Worm (Caenorhabditis elegans) whole organism, late embryonic: ENCODE results near the gene nhr-5.

ENCODE experiments used
- C38D4.7 ChIP-seq: fragments of 200-800 bp; sonication (Bioruptor generic); optimal IDR thresholded peaks from 2 replicates; lab custom pipeline; 2018; ENCODE audit warnings: mild to moderate bottlenecking, missing genetic modification characterization, moderate library complexity, missing compliant biosample characterization
- T23F11.4 ChIP-seq: fragments of 200-800 bp; sonication (Bioruptor generic); optimal IDR thresholded peaks from 2 replicates; lab custom pipeline; 2018; ENCODE audit warnings: mild to moderate bottlenecking, missing genetic modification characterization, missing compliant biosample characterization
- Y22D7AL.16 ChIP-seq: sonication (generic microtip); optimal IDR thresholded peaks from 2 replicates; lab custom pipeline; 2016; ENCODE audit warnings: missing genetic modification characterization, missing compliant biosample characterization
- ceh-14 ChIP-seq: sonication (generic microtip); optimal IDR thresholded peaks from 2 replicates; lab custom pipeline; 2016; ENCODE audit warnings: missing genotype, missing genetic modification characterization, missing compliant biosample characterization
- ceh-19 ChIP-seq: fragments of 200-800 bp; sonication (Bioruptor generic); optimal IDR thresholded peaks from 2 replicates; lab custom pipeline; 2018; ENCODE audit warnings: mild to moderate bottlenecking, missing genetic modification characterization, missing compliant biosample characterization
- ceh-34 ChIP-seq: sonication (generic microtip); optimal IDR thresholded peaks from 2 replicates; lab custom pipeline; 2016; ENCODE audit warnings: mild to moderate bottlenecking, missing genetic modification characterization, missing compliant biosample characterization
- ceh-6 ChIP-seq: fragments of 200-800 bp; sonication (Bioruptor generic); optimal IDR thresholded peaks from 2 replicates; lab custom pipeline; 2018; ENCODE audit warnings: mild to moderate bottlenecking, missing genetic modification characterization, missing compliant biosample characterization
- che-1 ChIP-seq: sonication (generic microtip); optimal IDR thresholded peaks from 2 replicates; lab custom pipeline; 2016; ENCODE audit warnings: mild to moderate bottlenecking, missing genetic modification characterization, missing compliant biosample characterization
- dmd-4 ChIP-seq: sonication (generic microtip); optimal IDR thresholded peaks from 2 replicates; lab custom pipeline; 2016; ENCODE audit warnings: borderline replicate concordance, missing genetic modification characterization, missing compliant biosample characterization
- dve-1 ChIP-seq: sonication (generic microtip); optimal IDR thresholded peaks from 2 replicates; lab custom pipeline; 2017; ENCODE audit warnings: antibody characterized with exemption, mild to moderate bottlenecking, missing genetic modification characterization, missing compliant biosample characterization
- elt-2 ChIP-seq: sonication (generic microtip); optimal IDR thresholded peaks from 2 replicates; lab custom pipeline; 2016; ENCODE audit warnings: missing genetic modification reagents, missing genetic modification characterization, missing compliant biosample characterization
- elt-4 ChIP-seq: sonication (generic microtip); optimal IDR thresholded peaks from 2 replicates; lab custom pipeline; 2016; ENCODE audit warnings: missing genetic modification characterization, missing compliant biosample characterization
- fax-1 ChIP-seq: sonication (generic microtip); optimal IDR thresholded peaks from 2 replicates; lab custom pipeline; 2016; ENCODE audit warnings: missing genotype, missing genetic modification characterization, missing compliant biosample characterization
- fkh-6 ChIP-seq: sonication (generic microtip); optimal IDR thresholded peaks from 2 replicates; lab custom pipeline; 2016; ENCODE audit warnings: missing genetic modification characterization, missing compliant biosample characterization
- hlh-13 ChIP-seq: fragments of 200-800 bp; sonication (Bioruptor generic); optimal IDR thresholded peaks from 2 replicates; lab custom pipeline; 2018; ENCODE audit warnings: mild to moderate bottlenecking, missing genetic modification characterization, missing compliant biosample characterization
- hlh-15 ChIP-seq: sonication (generic microtip); optimal IDR thresholded peaks from 2 replicates; lab custom pipeline; 2016; ENCODE audit warnings: missing genetic modification characterization, missing compliant biosample characterization
- hlh-6 ChIP-seq: sonication (generic microtip); optimal IDR thresholded peaks from 2 replicates; lab custom pipeline; 2016; ENCODE audit warnings: missing genotype, missing genetic modification characterization, missing compliant biosample characterization
- lin-11 ChIP-seq: fragments of 200-800 bp; sonication (Bioruptor generic); optimal IDR thresholded peaks from 2 replicates; lab custom pipeline; 2018; ENCODE audit warnings: mild to moderate bottlenecking, missing genetic modification characterization, missing compliant biosample characterization
- nfya-1 ChIP-seq: sonication (generic microtip); optimal IDR thresholded peaks from 2 replicates; lab custom pipeline; 2017; ENCODE audit warnings: missing genetic modification characterization, mild to moderate bottlenecking, missing compliant biosample characterization, antibody characterized with exemption, moderate library complexity
- nhr-232 ChIP-seq: sonication (generic microtip); optimal IDR thresholded peaks from 2 replicates; lab custom pipeline; 2016; ENCODE audit warnings: missing genetic modification characterization, missing compliant biosample characterization
- npax-4 ChIP-seq: sonication (generic microtip); optimal IDR thresholded peaks from 2 replicates; lab custom pipeline; 2016; ENCODE audit warnings: missing genetic modification characterization, missing compliant biosample characterization
- odd-2 ChIP-seq: sonication (generic microtip); optimal IDR thresholded peaks from 2 replicates; lab custom pipeline; 2017; ENCODE audit warnings: antibody characterized with exemption, mild to moderate bottlenecking, missing genetic modification characterization, missing compliant biosample characterization
- pag-3 ChIP-seq: sonication (generic microtip); optimal IDR thresholded peaks from 2 replicates; lab custom pipeline; 2016; ENCODE audit warnings: missing compliant biosample characterization, missing genetic modification characterization, borderline replicate concordance
- pat-9 ChIP-seq: fragments of 200-800 bp; sonication (Bioruptor generic); optimal IDR thresholded peaks from 2 replicates; lab custom pipeline; 2018; ENCODE audit warnings: mild to moderate bottlenecking, missing genetic modification characterization, moderate library complexity, missing compliant biosample characterization
- pax-1 ChIP-seq: fragments of 150-350 bp; optimal IDR thresholded peaks from 2 replicates; lab custom pipeline; 2014; ENCODE audit warnings: missing biosample characterization, missing genetic modification characterization
- pha-4 ChIP-seq: fragments of 150-350 bp; optimal IDR thresholded peaks from 2 replicates; lab custom pipeline; 2018; ENCODE audit warnings: missing biosample characterization, missing genetic modification reagents, missing genetic modification characterization
- pros-1 ChIP-seq: fragments of 150-350 bp; optimal IDR thresholded peaks from 2 replicates; lab custom pipeline; 2014; ENCODE audit warnings: missing biosample characterization, missing genetic modification reagents, missing genetic modification characterization
- sox-2 ChIP-seq: fragments of 200-800 bp; sonication (Bioruptor generic); IDR thresholded peaks from 2 replicates; pipeline ENCODE4 v1.3.6; 2022; ENCODE audit warnings: missing genetic modification reagents, missing genetic modification characterization, missing compliant biosample characterization
- sox-4 ChIP-seq: sonication (generic microtip); optimal IDR thresholded peaks from 2 replicates; lab custom pipeline; 2017; ENCODE audit warnings: mild to moderate bottlenecking, missing genetic modification characterization, inconsistent platforms, missing compliant biosample characterization
- syd-9 ChIP-seq: sonication (generic microtip); optimal IDR thresholded peaks from 2 replicates; lab custom pipeline; 2016; ENCODE audit warnings: mild to moderate bottlenecking, missing genetic modification characterization, moderate library complexity, missing compliant biosample characterization
- tbx-7 ChIP-seq: sonication (generic microtip); optimal IDR thresholded peaks from 2 replicates; lab custom pipeline; 2016; ENCODE audit warnings: missing genotype, missing genetic modification characterization, missing compliant biosample characterization
- ttx-3 ChIP-seq: sonication (generic microtip); optimal IDR thresholded peaks from 2 replicates; lab custom pipeline; 2016; ENCODE audit warnings: missing genetic modification reagents, missing genetic modification characterization, missing compliant biosample characterization
- unc-3 ChIP-seq, 2 experiments: fragments of 200-800 bp in 1 of 2; sonication (Bioruptor generic) in 1 of 2; sonication (generic microtip) in 1 of 2; conservative IDR thresholded peaks in 1 of 2; optimal IDR thresholded peaks in 1 of 2; 2 replicates each; pipeline versions ENCODE4 v1.3.6 to Lab custom; 2016 to 2022; ENCODE audit warnings: missing compliant biosample characterization in 2 of 2, missing genetic modification characterization in 2 of 2, missing genetic modification reagents in 1 of 2
- unc-86 ChIP-seq: sonication (generic microtip); optimal IDR thresholded peaks from 2 replicates; lab custom pipeline; 2016; ENCODE audit warnings: missing genetic modification characterization, missing compliant biosample characterization
- zip-5 ChIP-seq: sonication (generic microtip); optimal IDR thresholded peaks from 2 replicates; lab custom pipeline; 2016; ENCODE audit warnings: missing genetic modification characterization, missing compliant biosample characterization
- ztf-16 ChIP-seq: sonication (generic microtip); optimal IDR thresholded peaks from 2 replicates; lab custom pipeline; 2017; ENCODE audit warnings: missing genetic modification characterization, missing compliant biosample characterization

Gene nhr-5

ce11 chrIV:15399977-15400376 lies at the start of gene nhr-5:
Gene nhr-5 (plus strand): TSS chrIV:15400277.
- TF ChIP-seq pat-9 (tag; lab: Kevin White, UChicago) (no peak), dmd-4 (tag; lab: Kevin White, UChicago) (no peak), elt-4 (tag; lab: Kevin White, UChicago) (no peak), npax-4 (tag; lab: Kevin White, UChicago) (no peak), odd-2 (tag; lab: Kevin White, UChicago) (no peak), C38D4.7 (GFP tag; lab: Kevin White, UChicago) (no peak), ceh-34 (tag; lab: Kevin White, UChicago) (no peak), tbx-7 (tag; lab: Kevin White, UChicago) (no peak), syd-9 (tag; lab: Kevin White, UChicago) (no peak), Y22D7AL.16 (tag; lab: Kevin White, UChicago) (no peak), ceh-19 (GFP tag; lab: Kevin White, UChicago) (no peak), zip-5 (tag; lab: Kevin White, UChicago) (no peak), che-1 (no peak), unc-86 (tag; lab: Kevin White, UChicago) (no peak)

ce11 chrIV:15361244-15361643 lies 38.8 kb upstream of the nhr-5 start, which contains the start of gene cpna-4:
Gene cpna-4 (plus strand): TSS chrIV:15361544.
- TF ChIP-seq dve-1 (no peak), pag-3 (tag; lab: Kevin White, UChicago) (no peak), pros-1 (tag; lab: Kevin White, UChicago) (no peak), unc-3 (GFP tag; conservative IDR thresholded peaks at IDR 0.05; lab: Robert Waterston, UW) (no peak), unc-3 (tag; optimal IDR thresholded peaks at IDR 0.05; lab: Kevin White, UChicago) (no peak), ttx-3 (no peak), nfya-1 (tag; lab: Kevin White, UChicago) (no peak)

ce11 chrIV:15361884-15362283 lies 38.2 kb upstream of the nhr-5 start:
- TF ChIP-seq fkh-6 (tag; lab: Kevin White, UChicago): no peak
- TF ChIP-seq elt-2 (tag; lab: Kevin White, UChicago): no peak
- TF ChIP-seq pax-1 (tag; lab: Kevin White, UChicago): no peak
- TF ChIP-seq ceh-6 (GFP tag; lab: Kevin White, UChicago): no peak
- no peak for TF ChIP-seq lin-11 (tag; lab: Kevin White, UChicago)
- TF ChIP-seq ztf-16: no peak
- no peak for TF ChIP-seq sox-2 (GFP tag; lab: Robert Waterston, UW)
- TF ChIP-seq tbx-7 (tag; lab: Kevin White, UChicago): no peak
- no peak for TF ChIP-seq pat-9 (tag; lab: Kevin White, UChicago)
- no peak for TF ChIP-seq zip-5 (tag; lab: Kevin White, UChicago)
- TF ChIP-seq npax-4 (tag; lab: Kevin White, UChicago): no peak
- TF ChIP-seq unc-86 (tag; lab: Kevin White, UChicago): no peak
- TF ChIP-seq sox-4 (tag; lab: Kevin White, UChicago): no peak
- no peak for TF ChIP-seq fax-1 (tag; lab: Kevin White, UChicago)
- TF ChIP-seq hlh-15 (tag; lab: Kevin White, UChicago): no peak
- TF ChIP-seq Y22D7AL.16 (tag; lab: Kevin White, UChicago): no peak
- TF ChIP-seq hlh-6 (tag; lab: Kevin White, UChicago): no peak
- no peak for TF ChIP-seq nhr-232 (tag; lab: Kevin White, UChicago)
- no peak for TF ChIP-seq ceh-14 (tag; lab: Kevin White, UChicago)

- no peak for TF ChIP-seq T23F11.4
- TF ChIP-seq nfya-1 (tag; lab: Kevin White, UChicago): peak; percentile 59
- no peak for TF ChIP-seq pha-4
- no peak for TF ChIP-seq hlh-13
Measured at ce11 chrIV:15377473-15377872, 22.6 kb upstream of the nhr-5 start.
